Worm (Caenorhabditis elegans): ENCODE measurements around the gene F18G5.1.

DNA sequence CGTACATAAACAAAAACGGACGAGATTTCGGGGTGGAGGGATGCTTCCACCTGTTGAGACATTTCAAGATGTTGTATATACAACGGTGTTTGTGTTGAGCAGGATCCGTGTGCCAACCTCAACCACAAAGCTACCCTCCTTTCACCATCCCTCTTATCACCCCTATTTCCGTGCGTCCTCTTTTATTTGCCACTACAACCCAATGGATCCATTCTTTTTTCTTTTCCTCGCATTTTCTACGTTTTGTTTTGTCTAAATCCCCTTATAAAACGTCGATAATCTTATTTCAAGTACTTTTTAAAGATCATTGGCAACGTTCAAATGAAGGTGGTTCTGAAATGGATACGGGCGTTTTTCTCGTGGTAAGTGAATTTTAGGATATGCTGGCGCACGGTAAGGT, 16.4 kb upstream of the F18G5.1 start, which contains the start of gene gpa-12:
- no peak for TF ChIP-seq nhr-237 (tag; optimal IDR thresholded peaks at IDR 0.05)
- no peak for TF ChIP-seq unc-62 (GFP tag; optimal IDR thresholded peaks at IDR 0.05)
- no peak for TF ChIP-seq snpc-4 (tag; optimal IDR thresholded peaks at IDR 0.05)
- TF ChIP-seq unc-39 (tag; optimal IDR thresholded peaks at IDR 0.05) = no peak
- TF ChIP-seq lsy-2 (tag; optimal IDR thresholded peaks at IDR 0.05) = no peak
- no peak for TF ChIP-seq lin-13 (tag; optimal IDR thresholded peaks at IDR 0.05)
- TF ChIP-seq nhr-28 (tag; optimal IDR thresholded peaks at IDR 0.05) = no peak
- no peak for TF ChIP-seq nhr-76 (tag; optimal IDR thresholded peaks at IDR 0.05)
- no peak for TF ChIP-seq pha-4 (tag; optimal IDR thresholded peaks at IDR 0.05)

All from whole organism, mixed stage, embryonic.